Worm (Caenorhabditis elegans) whole organism, late embryonic: ENCODE measurements around the gene C09H10.5.

Source experiments
- che-1 ChIP-seq: sonication (generic microtip); optimal IDR thresholded peaks from 2 replicates; lab custom pipeline; 2016; ENCODE audit warnings: mild to moderate bottlenecking, missing genetic modification characterization, missing compliant biosample characterization
- nhr-232 ChIP-seq: sonication (generic microtip); optimal IDR thresholded peaks from 2 replicates; lab custom pipeline; 2016; ENCODE audit warnings: missing genetic modification characterization, missing compliant biosample characterization
- tbx-7 ChIP-seq: sonication (generic microtip); optimal IDR thresholded peaks from 2 replicates; lab custom pipeline; 2016; ENCODE audit warnings: missing genotype, missing genetic modification characterization, missing compliant biosample characterization

DNA sequence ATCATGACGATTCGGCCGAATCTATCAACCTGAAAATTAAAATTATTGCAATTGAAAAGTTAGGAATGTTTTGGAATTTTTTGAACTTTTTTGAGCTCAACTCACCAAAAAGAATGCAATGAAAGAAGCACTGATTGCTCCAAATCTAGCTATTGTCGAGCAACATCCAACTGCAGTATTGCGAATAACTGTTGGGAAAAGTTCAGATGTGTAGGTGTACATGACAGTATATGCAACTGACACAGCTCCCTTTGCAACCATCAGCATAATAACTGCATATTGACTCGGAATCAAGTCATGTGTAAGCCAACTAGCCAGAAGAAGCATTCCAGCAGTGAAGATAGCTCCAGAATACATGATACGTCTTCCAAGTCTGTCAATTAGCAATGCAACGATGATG is 51.0 kb downstream of the C09H10.5 start:
- TF ChIP-seq tbx-7 (tag; lab: Kevin White, UChicago) (no peak), nhr-232 (no peak), che-1 (tag; lab: Kevin White, UChicago) (no peak)
